In the genomic region with DNA sequence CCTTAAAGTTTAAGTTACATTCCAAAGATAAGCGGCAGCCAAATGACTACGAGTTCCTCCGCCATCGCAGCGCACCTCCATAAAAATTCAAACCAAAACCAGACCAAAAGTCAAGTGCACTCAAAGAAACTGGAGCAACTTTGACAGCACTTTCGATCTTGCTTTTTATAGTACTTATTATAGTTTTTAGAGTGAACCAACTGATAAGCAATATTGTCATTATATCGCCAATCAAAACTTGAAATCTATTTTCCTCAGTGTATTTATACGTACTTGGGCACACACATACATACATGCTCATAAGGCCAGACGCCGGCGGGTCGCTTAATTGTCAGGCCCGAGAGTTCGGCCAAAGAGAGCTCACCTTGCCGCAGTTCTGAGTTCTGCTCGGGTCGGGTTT, we compare ENCODE assay signal across 1 fruit fly cellular context.
TF ChIP-seq lines count a peak whose summit lies in the region.

No protein-coding gene starts in this region.

TF ChIP-seq in whole organism, embryonic, 481 proteins besides CTCF, POLR2A, EP300 and RAD21 (continued from another document and continues in another):
- TF ChIP-seq Gug (GFP tag; IDR thresholded peaks at IDR 0.05; lab: Robert Waterston, UW) (peak; percentile 42; the same call in 2 of the 4 replicates), CG5180 (GFP tag; optimal IDR thresholded peaks at IDR 0.05; lab: Kevin White, UChicago) (peak; percentile 30), CG18764 (GFP tag; optimal IDR thresholded peaks at IDR 0.05; lab: Kevin White, UChicago) (peak; percentile 59), mld (GFP tag; IDR thresholded peaks at IDR 0.05; lab: Robert Waterston, UW; ENCODE audit: partially characterized antibody) (no peak), CG12219 (GFP tag; optimal IDR thresholded peaks at IDR 0.05; lab: Kevin White, UChicago) (peak; percentile 74), ci (GFP tag; IDR thresholded peaks at IDR 0.05; lab: Robert Waterston, UW) (peak; percentile 87), CG6689 (GFP tag; IDR thresholded peaks at IDR 0.05; lab: Robert Waterston, UW) (peak; percentile 78), Hsf (GFP tag; optimal IDR thresholded peaks at IDR 0.05; lab: Kevin White, UChicago) (peak; percentile 84), Mad (GFP tag; optimal IDR thresholded peaks at IDR 0.05; lab: Kevin White, UChicago) (peak; percentile 67), Fer3 (tag; optimal IDR thresholded peaks at IDR 0.05; lab: Kevin White, UChicago) (peak; percentile 46), CG9876 (GFP tag; optimal IDR thresholded peaks at IDR 0.05; lab: Kevin White, UChicago) (peak; percentile 37), Sin3A (optimal IDR thresholded peaks at IDR 0.05; lab: Kevin White, UChicago) (no peak), CG7556 (GFP tag; optimal IDR thresholded peaks at IDR 0.05; lab: Kevin White, UChicago) (peak; percentile 65), Nf-YC (tag; optimal IDR thresholded peaks at IDR 0.05; lab: Kevin White, UChicago) (no peak), gfzf (GFP tag; optimal IDR thresholded peaks at IDR 0.05; lab: Kevin White, UChicago) (no peak), Jarid2 (GFP tag; optimal IDR thresholded peaks at IDR 0.05; lab: Kevin White, UChicago) (peak; percentile 15), ap (GFP tag; IDR thresholded peaks at IDR 0.05; lab: Robert Waterston, UW) (peak; percentile 57; the same call in 1 of the 2 replicates), CG18262 (tag; optimal IDR thresholded peaks at IDR 0.05; lab: Kevin White, UChicago) (peak; percentile 89), pb (GFP tag; optimal IDR thresholded peaks at IDR 0.05; lab: Kevin White, UChicago) (peak; percentile 50), yki (optimal IDR thresholded peaks at IDR 0.05; lab: Kevin White, UChicago) (no peak), NFAT (GFP tag; IDR thresholded peaks at IDR 0.05; lab: Robert Waterston, UW) (no peak), dimm (GFP tag; IDR thresholded peaks at IDR 0.05; lab: Robert Waterston, UW) (0 out of 2 replicates have a peak, but pooled peaks have one; percentile 28), CG16863 (GFP tag; optimal IDR thresholded peaks at IDR 0.05; lab: Kevin White, UChicago) (peak; percentile 74), CG9727 (GFP tag; optimal IDR thresholded peaks at IDR 0.05; lab: Kevin White, UChicago) (peak; percentile 91), CG2875 (GFP tag; optimal IDR thresholded peaks at IDR 0.05; lab: Kevin White, UChicago) (peak; percentile 69), Fer1 (GFP tag; optimal IDR thresholded peaks at IDR 0.05; lab: Kevin White, UChicago) (no peak), aop (GFP tag; IDR thresholded peaks at IDR 0.05; lab: Robert Waterston, UW) (no peak), D19B (GFP tag; optimal IDR thresholded peaks at IDR 0.05; lab: Kevin White, UChicago) (no peak), slou (GFP tag; optimal IDR thresholded peaks at IDR 0.05; lab: Kevin White, UChicago) (peak; percentile 55), sr (GFP tag; IDR thresholded peaks at IDR 0.05; lab: Robert Waterston, UW) (no peak), mam (GFP tag; optimal IDR thresholded peaks at IDR 0.05; lab: Kevin White, UChicago) (peak; percentile 55), CG3281 (GFP tag; optimal IDR thresholded peaks at IDR 0.05; lab: Kevin White, UChicago) (no peak), CG4360 (GFP tag; IDR thresholded peaks at IDR 0.05; lab: Robert Waterston, UW) (peak; percentile 35; the same call in 1 of the 2 replicates), CG9797 (GFP tag; optimal IDR thresholded peaks at IDR 0.05; lab: Kevin White, UChicago) (no peak), CG1233 (GFP tag; optimal IDR thresholded peaks at IDR 0.05; lab: Kevin White, UChicago) (peak; percentile 71), bowl (GFP tag; IDR thresholded peaks at IDR 0.05; lab: Robert Waterston, UW) (no peak), tio (GFP tag; optimal IDR thresholded peaks at IDR 0.05; lab: Kevin White, UChicago) (peak; percentile 56), ato (GFP tag; IDR thresholded peaks at IDR 0.05; lab: Robert Waterston, UW; ENCODE audit: partially characterized antibody) (no peak), Vsx1 (GFP tag; optimal IDR thresholded peaks at IDR 0.05; lab: Kevin White, UChicago) (peak; percentile 55), ac (GFP tag; optimal IDR thresholded peaks at IDR 0.05; lab: Kevin White, UChicago) (peak; percentile 85), slbo (GFP tag; IDR thresholded peaks at IDR 0.05; lab: Robert Waterston, UW) (peak; percentile 57), Elba2 (GFP tag; optimal IDR thresholded peaks at IDR 0.05; lab: Kevin White, UChicago) (peak; percentile 72), CG11695 (GFP tag; IDR thresholded peaks at IDR 0.05; lab: Robert Waterston, UW) (peak; percentile 44; the same call in 1 of the 3 replicates), tup (GFP tag; optimal IDR thresholded peaks at IDR 0.05; lab: Kevin White, UChicago) (peak; percentile 90), CG34224 (GFP tag; IDR thresholded peaks at IDR 0.05; lab: Robert Waterston, UW; ENCODE audit: partially characterized antibody) (no peak), nerfin-2 (GFP tag; IDR thresholded peaks at IDR 0.05; lab: Robert Waterston, UW; ENCODE audit: partially characterized antibody) (no peak), Dip2 (GFP tag; IDR thresholded peaks at IDR 0.05; lab: Robert Waterston, UW) (no peak), nerfin-1 (tag; optimal IDR thresholded peaks at IDR 0.05; lab: Kevin White, UChicago) (peak; percentile 74), sna (GFP tag; IDR thresholded peaks at IDR 0.05; lab: Robert Waterston, UW; ENCODE audit: partially characterized antibody) (no peak), Dbx (GFP tag; IDR thresholded peaks at IDR 0.05; lab: Robert Waterston, UW) (no peak), NC2β (GFP tag; optimal IDR thresholded peaks at IDR 0.05; lab: Kevin White, UChicago) (peak; percentile 83), Hr78 (GFP tag; optimal IDR thresholded peaks at IDR 0.05; lab: Kevin White, UChicago) (peak in 1 of 2 experiments; percentile 24), Side (GFP tag; optimal IDR thresholded peaks at IDR 0.05; lab: Kevin White, UChicago) (peak; percentile 79), unpg (GFP tag; optimal IDR thresholded peaks at IDR 0.05; lab: Kevin White, UChicago) (peak; percentile 83), CG34376 (GFP tag; optimal IDR thresholded peaks at IDR 0.05; lab: Kevin White, UChicago) (no peak), ttk (GFP tag; IDR thresholded peaks at IDR 0.05; lab: Robert Waterston, UW) (peak; percentile 56; the same call in 1 of the 2 replicates), ken (GFP tag; IDR thresholded peaks at IDR 0.05; lab: Robert Waterston, UW) (peak; percentile 69), Hand (GFP tag; optimal IDR thresholded peaks at IDR 0.05; lab: Kevin White, UChicago) (no peak), Sox100B (GFP tag; optimal IDR thresholded peaks at IDR 0.05; lab: Kevin White, UChicago) (peak; percentile 51), CG10321 (GFP tag; IDR thresholded peaks at IDR 0.05; lab: Robert Waterston, UW) (no peak), CG34422 (GFP tag; IDR thresholded peaks at IDR 0.05; lab: Robert Waterston, UW) (peak; percentile 71; the same call in 2 of the 3 replicates), CG7987 (GFP tag; optimal IDR thresholded peaks at IDR 0.05; lab: Kevin White, UChicago) (peak; percentile 15), Mrtf (GFP tag; IDR thresholded peaks at IDR 0.05; lab: Robert Waterston, UW) (0 out of 3 replicates have a peak, but pooled peaks have one; percentile 40), CG30020 (tag; optimal IDR thresholded peaks at IDR 0.05; lab: Kevin White, UChicago) (peak; percentile 27), CG15601 (tag; optimal IDR thresholded peaks at IDR 0.05; lab: Kevin White, UChicago) (peak; percentile 79), Camta (GFP tag; optimal IDR thresholded peaks at IDR 0.05; lab: Kevin White, UChicago) (peak; percentile 77), CG32767 (GFP tag; IDR thresholded peaks at IDR 0.05; lab: Robert Waterston, UW) (no peak; the same call in 1 of the 2 replicates), stc (GFP tag; IDR thresholded peaks at IDR 0.05; lab: Robert Waterston, UW) (0 out of 2 replicates have a peak, but pooled peaks have one; percentile 33), crp (GFP tag; optimal IDR thresholded peaks at IDR 0.05; lab: Kevin White, UChicago) (peak in 1 of 2 experiments; percentile 13), sug (tag; optimal IDR thresholded peaks at IDR 0.05; lab: Kevin White, UChicago) (no peak), Hr51 (GFP tag; optimal IDR thresholded peaks at IDR 0.05; lab: Kevin White, UChicago) (peak; percentile 20 to 68), ftz-f1 (GFP tag; optimal IDR thresholded peaks at IDR 0.05; lab: Kevin White, UChicago) (no peak), Ets97D (GFP tag; optimal IDR thresholded peaks at IDR 0.05; lab: Kevin White, UChicago) (peak; percentile 37), CG14667 (GFP tag; IDR thresholded peaks at IDR 0.05; lab: Robert Waterston, UW) (peak; percentile 59), phol (tag; optimal IDR thresholded peaks at IDR 0.05; lab: Kevin White, UChicago) (peak; percentile 85), CG10366 (GFP tag; IDR thresholded peaks at IDR 0.05; lab: Robert Waterston, UW) (peak; percentile 32; the same call in 1 of the 2 replicates), chinmo (GFP tag; IDR thresholded peaks at IDR 0.05; lab: Robert Waterston, UW; ENCODE audit: partially characterized antibody) (no peak), ems (GFP tag; optimal IDR thresholded peaks at IDR 0.05; lab: Kevin White, UChicago) (peak; percentile 72), wor (GFP tag; IDR thresholded peaks at IDR 0.05; lab: Robert Waterston, UW) (0 out of 2 replicates have a peak, but pooled peaks have one; percentile 36), bab2 (GFP tag; optimal IDR thresholded peaks at IDR 0.05; lab: Kevin White, UChicago) (peak; percentile 75), Pdp1 (GFP tag; optimal IDR thresholded peaks at IDR 0.05; lab: Kevin White, UChicago) (peak; percentile 77 to 79), odd (GFP tag; optimal IDR thresholded peaks at IDR 0.05; lab: Kevin White, UChicago) (peak; percentile 5), en (GFP tag; optimal IDR thresholded peaks at IDR 0.05; lab: Kevin White, UChicago) (peak; percentile 72), CG6175 (GFP tag; IDR thresholded peaks at IDR 0.05; lab: Robert Waterston, UW) (no peak), kay (GFP tag; optimal IDR thresholded peaks at IDR 0.05; lab: Kevin White, UChicago) (peak; percentile 29), Hmx (GFP tag; optimal IDR thresholded peaks at IDR 0.05; lab: Kevin White, UChicago) (no peak), CG1603 (tag; optimal IDR thresholded peaks at IDR 0.05; lab: Kevin White, UChicago) (peak; percentile 93), gem (tag; optimal IDR thresholded peaks at IDR 0.05; lab: Kevin White, UChicago) (peak; percentile 88), CG7928 (GFP tag; optimal IDR thresholded peaks at IDR 0.05; lab: Kevin White, UChicago) (no peak), pan (optimal IDR thresholded peaks at IDR 0.05; lab: Kevin White, UChicago) (no peak), pan (GFP tag; optimal IDR thresholded peaks at IDR 0.05 in 1 of 2, IDR thresholded peaks at IDR 0.05 in 1 of 2) (peak in 1 of 2 experiments; percentile 70), Xbp1 (GFP tag; optimal IDR thresholded peaks at IDR 0.05; lab: Kevin White, UChicago) (peak; percentile 79), tll (GFP tag; optimal IDR thresholded peaks at IDR 0.05; lab: Kevin White, UChicago) (peak in 1 of 2 experiments; percentile 94), nau (GFP tag; optimal IDR thresholded peaks at IDR 0.05; lab: Kevin White, UChicago) (no peak), amos (GFP tag; IDR thresholded peaks at IDR 0.05; lab: Robert Waterston, UW; ENCODE audit: partially characterized antibody) (no peak), disco-r (GFP tag; optimal IDR thresholded peaks at IDR 0.05; lab: Kevin White, UChicago) (peak; percentile 52), Sox102F (GFP tag; optimal IDR thresholded peaks at IDR 0.05; lab: Kevin White, UChicago) (peak; percentile 64), CG31388 (GFP tag; optimal IDR thresholded peaks at IDR 0.05; lab: Kevin White, UChicago) (peak; percentile 35), CG3847 (GFP tag; IDR thresholded peaks at IDR 0.05; lab: Robert Waterston, UW) (peak; percentile 48), Ptx1 (GFP tag; IDR thresholded peaks at IDR 0.05; lab: Robert Waterston, UW) (peak; percentile 52; the same call in 1 of the 2 replicates), CG10565 (GFP tag; optimal IDR thresholded peaks at IDR 0.05; lab: Kevin White, UChicago) (peak; percentile 28), HmgZ (tag; optimal IDR thresholded peaks at IDR 0.05; lab: Kevin White, UChicago) (no peak), her (GFP tag; optimal IDR thresholded peaks at IDR 0.05; lab: Kevin White, UChicago) (peak; percentile 16), pita (GFP tag; optimal IDR thresholded peaks at IDR 0.05; lab: Kevin White, UChicago) (no peak), chn (GFP tag; optimal IDR thresholded peaks at IDR 0.05; lab: Kevin White, UChicago) (peak; percentile 88), dan (GFP tag; IDR thresholded peaks at IDR 0.05; lab: Robert Waterston, UW) (peak; percentile 84), CG30403 (GFP tag; optimal IDR thresholded peaks at IDR 0.05; lab: Kevin White, UChicago) (peak; percentile 65), CG6813 (GFP tag; optimal IDR thresholded peaks at IDR 0.05; lab: Kevin White, UChicago) (peak; percentile 79), CG14710 (tag; optimal IDR thresholded peaks at IDR 0.05; lab: Kevin White, UChicago) (peak; percentile 88), CG1832 (GFP tag; optimal IDR thresholded peaks at IDR 0.05; lab: Kevin White, UChicago) (no peak), Mes4 (GFP tag; optimal IDR thresholded peaks at IDR 0.05; lab: Kevin White, UChicago) (peak; percentile 70), CG31441 (GFP tag; IDR thresholded peaks at IDR 0.05; lab: Robert Waterston, UW) (peak; percentile 81), gsb-n (tag; optimal IDR thresholded peaks at IDR 0.05; lab: Kevin White, UChicago) (peak; percentile 87), pnt (GFP tag; optimal IDR thresholded peaks at IDR 0.05; lab: Kevin White, UChicago) (peak; percentile 82), Lpt (GFP tag; optimal IDR thresholded peaks at IDR 0.05; lab: Kevin White, UChicago) (no peak), croc (GFP tag; conservative IDR thresholded peaks at IDR 0.05; lab: Robert Waterston, UW) (peak; percentile 77), ind (GFP tag; optimal IDR thresholded peaks at IDR 0.05; lab: Kevin White, UChicago) (peak; percentile 61), shn (GFP tag; optimal IDR thresholded peaks at IDR 0.05; lab: Kevin White, UChicago) (peak; percentile 62), cato (GFP tag; optimal IDR thresholded peaks at IDR 0.05; lab: Kevin White, UChicago; ENCODE audit: borderline replicate concordance) (peak; percentile 58), twi (tag; optimal IDR thresholded peaks at IDR 0.05; lab: Kevin White, UChicago) (peak; percentile 67), CG2116 (GFP tag; optimal IDR thresholded peaks at IDR 0.05; lab: Kevin White, UChicago) (peak; percentile 29), CG7963 (GFP tag; IDR thresholded peaks at IDR 0.05; lab: Robert Waterston, UW; ENCODE audit: partially characterized antibody) (no peak), CG11247 (GFP tag; IDR thresholded peaks at IDR 0.05; lab: Robert Waterston, UW) (peak; percentile 43), seq (GFP tag; IDR thresholded peaks at IDR 0.05; lab: Robert Waterston, UW) (peak; percentile 35; the same call in 1 of the 2 replicates)
